Fruit fly (Drosophila melanogaster) whole organism, embryonic: ENCODE data around the gene CG1463.

Source experiments
- Aef1 ChIP-seq: fragments of 200-800 bp; sonication (Bioruptor generic); IDR thresholded peaks from 3 replicates; pipeline ENCODE4 v1.3.6; 2022; ENCODE audit warnings: missing biosample characterization, missing genetic modification characterization
- Antp ChIP-seq: fragments of 200-800 bp; sonication (Bioruptor generic); optimal IDR thresholded peaks from 3 replicates; lab custom pipeline; 2016; ENCODE audit warnings: missing biosample characterization, missing genetic modification characterization
- Bdp1 ChIP-seq: fragments of 200-800 bp; sonication (Bioruptor generic); optimal IDR thresholded peaks from 3 replicates; lab custom pipeline; 2016; ENCODE audit warnings: missing biosample characterization, missing genetic modification characterization
- CG10147 ChIP-seq: fragments of 200-800 bp; sonication (Bioruptor generic); optimal IDR thresholded peaks from 2 replicates; lab custom pipeline; 2019; ENCODE audit warnings: missing biosample characterization, mild to moderate bottlenecking, missing genetic modification characterization, moderate library complexity
- CG10543 ChIP-seq: fragments of 200-800 bp; sonication (Bioruptor generic); optimal IDR thresholded peaks from 3 replicates; lab custom pipeline; 2017; ENCODE audit warnings: missing biosample characterization, mild to moderate bottlenecking, missing genetic modification characterization, moderate library complexity
- CG12219 ChIP-seq: fragments of 200-800 bp; sonication (Bioruptor generic); optimal IDR thresholded peaks from 3 replicates; lab custom pipeline; 2018; ENCODE audit warnings: missing biosample characterization, mild to moderate bottlenecking, missing genetic modification characterization
- CG1233 ChIP-seq: fragments of 200-800 bp; sonication (Bioruptor generic); optimal IDR thresholded peaks from 4 replicates; lab custom pipeline; 2018; ENCODE audit warnings: missing biosample characterization, mild to moderate bottlenecking, missing genetic modification characterization
- CG13775 ChIP-seq: fragments of 200-800 bp; sonication (Bioruptor generic); optimal IDR thresholded peaks from 3 replicates; lab custom pipeline; 2017; ENCODE audit warnings: missing biosample characterization, mild to moderate bottlenecking, missing genetic modification characterization
- CG1792 ChIP-seq: fragments of 200-800 bp; sonication (Bioruptor generic); optimal IDR thresholded peaks from 2 replicates; lab custom pipeline; 2016; ENCODE audit warnings: missing biosample characterization, missing genetic modification characterization
- CG3065 ChIP-seq: fragments of 200-800 bp; sonication (Bioruptor generic); optimal IDR thresholded peaks from 2 replicates; lab custom pipeline; 2016; ENCODE audit warnings: missing biosample characterization, missing genetic modification characterization
- CG3847 ChIP-seq: fragments of 200-800 bp; sonication (Bioruptor generic); IDR thresholded peaks from 2 replicates; pipeline ENCODE4 v1.3.6; 2022; ENCODE audit warnings: missing biosample characterization, missing genetic modification characterization
- CG5180 ChIP-seq: fragments of 200-800 bp; sonication (Bioruptor generic); optimal IDR thresholded peaks from 3 replicates; lab custom pipeline; 2017; ENCODE audit warnings: missing biosample characterization, missing genetic modification characterization, mild to moderate bottlenecking, moderate library complexity, missing genetic modification reagents
- CG6791 ChIP-seq: fragments of 200-800 bp; sonication (Bioruptor generic); IDR thresholded peaks from 3 replicates; pipeline ENCODE4 v1.3.6; 2022; ENCODE audit warnings: missing biosample characterization, missing genetic modification characterization; ENCODE audit not compliant: partially characterized antibody
- CG8388 ChIP-seq: fragments of 200-800 bp; sonication (Bioruptor generic); optimal IDR thresholded peaks from 2 replicates; lab custom pipeline; 2019; ENCODE audit warnings: missing biosample characterization, mild to moderate bottlenecking, missing genetic modification characterization, moderate library complexity
- CG9437 ChIP-seq: fragments of 200-800 bp; sonication (Bioruptor generic); optimal IDR thresholded peaks from 2 replicates; lab custom pipeline; 2018; ENCODE audit warnings: missing biosample characterization, mild to moderate bottlenecking, missing genetic modification characterization
- CG9727 ChIP-seq: fragments of 200-800 bp; sonication (Bioruptor generic); optimal IDR thresholded peaks from 3 replicates; lab custom pipeline; 2017; ENCODE audit warnings: missing biosample characterization, mild to moderate bottlenecking, missing genetic modification characterization
- Doc2 ChIP-seq: fragments of 200-800 bp; sonication (Bioruptor generic); IDR thresholded peaks from 2 replicates; pipeline ENCODE4 v1.3.6; 2022; ENCODE audit warnings: missing biosample characterization, missing genetic modification characterization
- Dp ChIP-seq: fragments of 200-800 bp; sonication (Bioruptor generic); optimal IDR thresholded peaks from 2 replicates; lab custom pipeline; 2018; ENCODE audit warnings: missing biosample characterization, mild to moderate bottlenecking, missing genetic modification characterization, moderate library complexity
- E2f2 ChIP-seq: fragments of 200-800 bp; sonication (Bioruptor generic); IDR thresholded peaks from 2 replicates; pipeline ENCODE4 v1.3.6; 2022; ENCODE audit warnings: missing biosample characterization, missing genetic modification characterization
- Ets65A ChIP-seq: fragments of 200-800 bp; sonication (Bioruptor generic); peaks from one replicate; lab custom pipeline; 2016; ENCODE audit warnings: missing biosample characterization, missing genetic modification characterization
- HLH4C ChIP-seq: fragments of 200-800 bp; sonication (Bioruptor generic); IDR thresholded peaks from 3 replicates; pipeline ENCODE4 v1.3.6; 2022; ENCODE audit warnings: missing biosample characterization, missing genetic modification characterization; ENCODE audit not compliant: partially characterized antibody
- Hey ChIP-seq: fragments of 200-800 bp; sonication (Bioruptor generic); optimal IDR thresholded peaks from 3 replicates; lab custom pipeline; 2018; ENCODE audit warnings: missing biosample characterization, mild to moderate bottlenecking, missing genetic modification characterization
- HmgZ ChIP-seq: fragments of 200-800 bp; sonication (Bioruptor generic); optimal IDR thresholded peaks from 2 replicates; lab custom pipeline; 2018; ENCODE audit warnings: missing biosample characterization, mild to moderate bottlenecking, missing genetic modification characterization
- NK7.1 ChIP-seq: fragments of 200-800 bp; sonication (Bioruptor generic); optimal IDR thresholded peaks from 3 replicates; lab custom pipeline; 2016; ENCODE audit warnings: missing biosample characterization, missing genetic modification characterization
- NfI ChIP-seq: fragments of 200-800 bp; sonication (Bioruptor generic); optimal IDR thresholded peaks from 3 replicates; lab custom pipeline; 2018; ENCODE audit warnings: missing biosample characterization, mild to moderate bottlenecking, missing genetic modification characterization, moderate library complexity
- Sry-β ChIP-seq: fragments of 200-800 bp; sonication (Bioruptor generic); optimal IDR thresholded peaks from 2 replicates; lab custom pipeline; 2018; ENCODE audit warnings: missing biosample characterization, mild to moderate bottlenecking, missing genetic modification characterization, moderate library complexity
- Xbp1 ChIP-seq: fragments of 200-800 bp; sonication (Bioruptor generic); optimal IDR thresholded peaks from 3 replicates; lab custom pipeline; 2016; ENCODE audit warnings: missing biosample characterization, mild to moderate bottlenecking, missing genetic modification characterization
- abd-A ChIP-seq: fragments of 200-800 bp; sonication (Bioruptor generic); optimal IDR thresholded peaks from 3 replicates; lab custom pipeline; 2019; ENCODE audit warnings: missing biosample characterization, mild to moderate bottlenecking, missing genetic modification characterization, moderate library complexity
- al ChIP-seq: fragments of 200-800 bp; sonication (Bioruptor generic); IDR thresholded peaks from 2 replicates; pipeline ENCODE4 v1.3.6; 2022; ENCODE audit warnings: missing biosample characterization, missing genetic modification characterization
- dm ChIP-seq: fragments of 200-800 bp; sonication (Bioruptor generic); optimal IDR thresholded peaks from 3 replicates; lab custom pipeline; 2016; ENCODE audit warnings: missing biosample characterization, missing genetic modification characterization
- dmrt11E ChIP-seq: fragments of 200-800 bp; sonication (Bioruptor generic); optimal IDR thresholded peaks from 3 replicates; lab custom pipeline; 2018; ENCODE audit warnings: missing biosample characterization, mild to moderate bottlenecking, missing genetic modification characterization, moderate library complexity
- eve ChIP-seq, 2 experiments: fragments of >200 bp; optimal IDR thresholded peaks; 2 replicates each; lab custom pipeline; 2017; ENCODE audit warnings: missing biosample characterization in 2 of 2, missing genetic modification characterization in 2 of 2
- exex ChIP-seq: fragments of 200-800 bp; sonication (Bioruptor generic); optimal IDR thresholded peaks from 4 replicates; lab custom pipeline; 2018; ENCODE audit warnings: missing biosample characterization, mild to moderate bottlenecking, missing genetic modification characterization, moderate library complexity
- fd3F ChIP-seq: fragments of 200-800 bp; sonication (Bioruptor generic); optimal IDR thresholded peaks from 2 replicates; lab custom pipeline; 2018; ENCODE audit warnings: missing biosample characterization, mild to moderate bottlenecking, missing genetic modification characterization, moderate library complexity
- gro ChIP-seq: fragments of 200-800 bp; sonication (Bioruptor generic); optimal IDR thresholded peaks from 2 replicates; lab custom pipeline; 2016; ENCODE audit warnings: missing biosample characterization, missing genetic modification characterization
- gsb-n ChIP-seq: fragments of 200-800 bp; sonication (Bioruptor generic); optimal IDR thresholded peaks from 3 replicates; lab custom pipeline; 2018; ENCODE audit warnings: missing biosample characterization, mild to moderate bottlenecking, missing genetic modification characterization
- ham ChIP-seq: fragments of 200-800 bp; sonication (Bioruptor generic); IDR thresholded peaks from 2 replicates; pipeline ENCODE4 v1.3.6; 2022; ENCODE audit warnings: missing biosample characterization, missing genetic modification characterization
- hbn ChIP-seq: fragments of 200-800 bp; sonication (Bioruptor generic); IDR thresholded peaks from 2 replicates; pipeline ENCODE4 v1.3.6; 2022; ENCODE audit warnings: missing biosample characterization, missing genetic modification characterization; ENCODE audit not compliant: partially characterized antibody
- her ChIP-seq: fragments of 200-800 bp; sonication (Bioruptor generic); optimal IDR thresholded peaks from 2 replicates; lab custom pipeline; 2016; ENCODE audit warnings: missing biosample characterization, missing genetic modification characterization
- lab ChIP-seq: fragments of 200-800 bp; sonication (Bioruptor generic); optimal IDR thresholded peaks from 3 replicates; lab custom pipeline; 2017; ENCODE audit warnings: missing biosample characterization, missing genetic modification characterization, mild to moderate bottlenecking, moderate library complexity, missing genetic modification reagents
- lilli ChIP-seq: fragments of 200-800 bp; sonication (Bioruptor generic); optimal IDR thresholded peaks from 3 replicates; lab custom pipeline; 2016; ENCODE audit warnings: missing biosample characterization, missing genetic modification characterization
- prd ChIP-seq, 3 experiments: fragments of >200 bp in 2 of 3; fragments of 200-800 bp in 1 of 3; sonication (Bioruptor generic) in 1 of 3; optimal IDR thresholded peaks in 2 of 3; IDR thresholded peaks in 1 of 3; 2 replicates in 2 of 3; 3 replicates in 1 of 3; pipeline versions ENCODE4 v1.3.6 to Lab custom; 2017 to 2022; ENCODE audit warnings: missing biosample characterization in 1 of 3, missing genetic modification characterization in 1 of 3
- sna ChIP-seq: fragments of 200-800 bp; sonication (Bioruptor generic); IDR thresholded peaks from 2 replicates; pipeline ENCODE4 v1.3.6; 2022; ENCODE audit warnings: missing biosample characterization, missing genetic modification characterization; ENCODE audit not compliant: partially characterized antibody
- stwl ChIP-seq: fragments of 200-800 bp; sonication (Bioruptor generic); optimal IDR thresholded peaks from 3 replicates; lab custom pipeline; 2018; ENCODE audit warnings: missing biosample characterization, mild to moderate bottlenecking, missing genetic modification characterization, moderate library complexity
- trem ChIP-seq: fragments of 200-800 bp; optimal IDR thresholded peaks from 3 replicates; lab custom pipeline; 2019; ENCODE audit warnings: missing biosample characterization, mild to moderate bottlenecking, missing genetic modification characterization, moderate library complexity
- ttk ChIP-seq: fragments of 200-800 bp; sonication (Bioruptor generic); IDR thresholded peaks from 2 replicates; pipeline ENCODE4 v2.1.2; 2022; ENCODE audit warnings: missing biosample characterization, missing genetic modification characterization
- zf30C ChIP-seq: fragments of 200-800 bp; sonication (Bioruptor generic); optimal IDR thresholded peaks from 3 replicates; lab custom pipeline; 2018; ENCODE audit warnings: missing biosample characterization, mild to moderate bottlenecking, missing genetic modification characterization

Gene CG1463

dm6 chrX:12611536-12612458, at the start of gene CG1463, which contains the start of gene Fpgs1:
CG1463 (minus strand) TSS chrX:12611667.
Fpgs1 (plus strand) TSS chrX:12611867.
- TF ChIP-seq trem (tag; lab: Kevin White, UChicago): peak; percentile 38
- no peak for TF ChIP-seq CG10147
- TF ChIP-seq zf30C: no peak
- TF ChIP-seq CG8388: no peak
- no peak for TF ChIP-seq gro (GFP tag; lab: Kevin White, UChicago)
- TF ChIP-seq lilli (GFP tag; lab: Kevin White, UChicago): peak; percentile 55
- TF ChIP-seq lab (GFP tag; lab: Kevin White, UChicago): peak; percentile 58
- TF ChIP-seq gsb-n: no peak
- TF ChIP-seq CG10543 (GFP tag; lab: Kevin White, UChicago): peak; percentile 37
- TF ChIP-seq Dp: peak; percentile 71
- no peak for TF ChIP-seq prd (optimal IDR thresholded peaks at IDR 0.05; lab: Kevin White, UChicago)
- TF ChIP-seq prd (GFP tag; IDR thresholded peaks at IDR 0.05; lab: Robert Waterston, UW): peak; percentile 38; the same call in 1 of the 3 replicates
- no peak for TF ChIP-seq NfI (GFP tag; lab: Kevin White, UChicago)
- peak; percentile 28 for TF ChIP-seq Hey (tag; lab: Kevin White, UChicago)
- no peak for TF ChIP-seq Bdp1 (GFP tag; lab: Kevin White, UChicago)
- TF ChIP-seq Antp (GFP tag; lab: Kevin White, UChicago): no peak
- TF ChIP-seq CG3065: no peak
- TF ChIP-seq NK7.1: no peak
- 0 out of 2 replicates have a peak, but pooled peaks have one; percentile 36 for TF ChIP-seq sna (GFP tag; lab: Robert Waterston, UW)
- TF ChIP-seq ham (GFP tag; lab: Robert Waterston, UW): no peak
- TF ChIP-seq CG12219 (GFP tag; lab: Kevin White, UChicago): no peak
- TF ChIP-seq dmrt11E (tag; lab: Kevin White, UChicago): no peak
- no peak for TF ChIP-seq abd-A
- TF ChIP-seq Sry-β: peak; percentile 98
- no peak for TF ChIP-seq CG3847 (GFP tag; lab: Robert Waterston, UW)
- TF ChIP-seq eve (GFP tag; optimal IDR thresholded peaks at IDR 0.05; lab: Kevin White, UChicago): no peak
- no peak for TF ChIP-seq stwl (tag; lab: Kevin White, UChicago)
- no peak for TF ChIP-seq CG5180 (GFP tag; lab: Kevin White, UChicago)
- peak; percentile 50 for TF ChIP-seq CG13775 (GFP tag; lab: Kevin White, UChicago)
- TF ChIP-seq hbn (GFP tag; lab: Robert Waterston, UW): peak; percentile 16; the same call in 1 of the 2 replicates
- no peak for TF ChIP-seq fd3F (GFP tag; lab: Kevin White, UChicago)
- TF ChIP-seq exex (tag; lab: Kevin White, UChicago): peak; percentile 80
- peak; percentile 77 for TF ChIP-seq Ets65A (GFP tag; lab: Kevin White, UChicago)
- TF ChIP-seq HmgZ (tag; lab: Kevin White, UChicago): peak; percentile 33
- peak; percentile 36; the same call in 1 of the 2 replicates for TF ChIP-seq al (GFP tag; lab: Robert Waterston, UW)
- TF ChIP-seq Aef1 (GFP tag; lab: Robert Waterston, UW): 0 out of 3 replicates have a peak, but pooled peaks have one; percentile 22
- no peak for TF ChIP-seq CG1233 (GFP tag; lab: Kevin White, UChicago)
- 0 out of 3 replicates have a peak, but pooled peaks have one; percentile 44 for TF ChIP-seq HLH4C (GFP tag; lab: Robert Waterston, UW)
- TF ChIP-seq ttk (GFP tag; lab: Robert Waterston, UW): no peak
- no peak for TF ChIP-seq Doc2 (GFP tag; lab: Robert Waterston, UW)
- TF ChIP-seq CG1792 (GFP tag; lab: Kevin White, UChicago): no peak
- peak; percentile 83 for TF ChIP-seq E2f2 (GFP tag; lab: Robert Waterston, UW)
- peak; percentile 90 for TF ChIP-seq dm
- TF ChIP-seq CG6791: peak; percentile 47; the same call in 2 of the 3 replicates
- no peak for TF ChIP-seq CG9727
- no peak for TF ChIP-seq her (GFP tag; lab: Kevin White, UChicago)
- peak; percentile 39 for TF ChIP-seq Xbp1 (GFP tag; lab: Kevin White, UChicago)
- peak; percentile 32 for TF ChIP-seq CG9437 (GFP tag; lab: Kevin White, UChicago)
